Fruit fly (Drosophila melanogaster): ENCODE results near the gene CG15535.

CG15535 gene

dm6 chr3R:30431258-30432114 is 7.8 kb upstream of the CG15535 start, which contains the start of gene CG15534:
Gene CG15534 (plus strand): TSS chr3R:30432064.
- TF ChIP-seq CG34367 (tag; optimal IDR thresholded peaks at IDR 0.05): no peak
- no peak for TF ChIP-seq CG17806 (tag; optimal IDR thresholded peaks at IDR 0.05)
- TF ChIP-seq CG9948 (tag; optimal IDR thresholded peaks at IDR 0.05): no peak
- TF ChIP-seq Pif1A (GFP tag; optimal IDR thresholded peaks at IDR 0.05): no peak
- TF ChIP-seq Ets98B (GFP tag; IDR thresholded peaks at IDR 0.05): no peak
- no peak for TF ChIP-seq CG13204 (GFP tag; optimal IDR thresholded peaks at IDR 0.05)
- no peak for TF ChIP-seq CG8301 (tag; optimal IDR thresholded peaks at IDR 0.05)
- no peak for TF ChIP-seq EcR (GFP tag; optimal IDR thresholded peaks at IDR 0.05)
- TF ChIP-seq fd96Ca (GFP tag; IDR thresholded peaks at IDR 0.05): no peak
- TF ChIP-seq D1 (tag; optimal IDR thresholded peaks at IDR 0.05): no peak

dm6 chr3R:30428459-30428858 is 4.7 kb upstream of the CG15535 start, which contains the start of gene CG15533:
Gene CG15533 (plus strand): TSS chr3R:30428820.
- no peak for TF ChIP-seq fd96Ca (GFP tag; IDR thresholded peaks at IDR 0.05)
- TF ChIP-seq Snoo (tag; optimal IDR thresholded peaks at IDR 0.05): no peak
- TF ChIP-seq Pif1B (GFP tag; optimal IDR thresholded peaks at IDR 0.05): no peak
- TF ChIP-seq D1 (tag; optimal IDR thresholded peaks at IDR 0.05): no peak
- no peak for TF ChIP-seq CG4496 (GFP tag; IDR thresholded peaks at IDR 0.05)
- TF ChIP-seq CG34367 (tag; optimal IDR thresholded peaks at IDR 0.05): no peak
- TF ChIP-seq CG15710 (tag; optimal IDR thresholded peaks at IDR 0.05): no peak
- TF ChIP-seq CG8159 (tag; optimal IDR thresholded peaks at IDR 0.05): no peak
- TF ChIP-seq CG10348 (GFP tag; IDR thresholded peaks at IDR 0.05): no peak
- TF ChIP-seq gl (tag; optimal IDR thresholded peaks at IDR 0.05): no peak
- TF ChIP-seq CG12605 (GFP tag; IDR thresholded peaks at IDR 0.05): no peak

dm6 chr3R:30427805-30428359 is 4.2 kb upstream of the CG15535 start, which contains the start of gene CG2218:
Gene CG2218 (minus strand): TSS chr3R:30428276.
- no peak for TF ChIP-seq CG8159 (tag; optimal IDR thresholded peaks at IDR 0.05)
- TF ChIP-seq CG14655 (GFP tag; optimal IDR thresholded peaks at IDR 0.05): no peak
- no peak for TF ChIP-seq CG10348 (GFP tag; IDR thresholded peaks at IDR 0.05)
- no peak for TF ChIP-seq Pif1B (GFP tag; optimal IDR thresholded peaks at IDR 0.05)
- TF ChIP-seq Snoo (tag; optimal IDR thresholded peaks at IDR 0.05): no peak
- TF ChIP-seq rn (GFP tag; IDR thresholded peaks at IDR 0.05): no peak
- TF ChIP-seq Pif1A (GFP tag; optimal IDR thresholded peaks at IDR 0.05): no peak
- TF ChIP-seq fd96Ca (GFP tag; IDR thresholded peaks at IDR 0.05): no peak
- no peak for TF ChIP-seq CG9948 (tag; optimal IDR thresholded peaks at IDR 0.05)
- no peak for TF ChIP-seq CG34367 (tag; optimal IDR thresholded peaks at IDR 0.05)
- no peak for TF ChIP-seq EcR (GFP tag; optimal IDR thresholded peaks at IDR 0.05)
- TF ChIP-seq CG8301 (tag; optimal IDR thresholded peaks at IDR 0.05): no peak
- TF ChIP-seq CG4496 (GFP tag; IDR thresholded peaks at IDR 0.05): peak; percentile 64; the same call in 2 of the 3 replicates
- no peak for TF ChIP-seq CG15710 (tag; optimal IDR thresholded peaks at IDR 0.05)
- no peak for TF ChIP-seq CG32121 (GFP tag; IDR thresholded peaks at IDR 0.05)
- TF ChIP-seq D1 (tag; optimal IDR thresholded peaks at IDR 0.05): no peak
- TF ChIP-seq gl (tag; optimal IDR thresholded peaks at IDR 0.05): peak; percentile 42

DNA sequence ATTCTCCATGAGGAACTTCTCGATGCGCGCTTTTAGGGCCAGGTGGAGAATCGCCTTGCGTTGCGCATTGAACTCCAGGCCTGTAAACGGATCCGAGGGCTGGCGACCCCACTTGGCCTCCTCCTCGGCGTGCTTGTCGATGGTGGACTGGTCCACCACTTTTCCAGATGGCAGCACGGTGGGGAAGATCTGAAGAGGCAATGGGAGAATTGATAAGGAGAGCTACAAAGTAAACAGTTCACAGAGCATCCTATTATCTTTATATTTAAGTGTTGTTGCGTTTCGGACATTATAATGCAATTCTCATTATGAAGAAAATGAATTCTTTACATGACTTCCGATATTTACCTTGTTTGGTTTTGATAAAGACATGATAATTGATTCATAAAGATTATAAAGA is 2.9 kb upstream of the CG15535 start:
- TF ChIP-seq CG15710 (tag; optimal IDR thresholded peaks at IDR 0.05): no peak
- TF ChIP-seq D1 (tag; optimal IDR thresholded peaks at IDR 0.05): no peak
- no peak for TF ChIP-seq CG8159 (tag; optimal IDR thresholded peaks at IDR 0.05)
- TF ChIP-seq CG8301 (tag; optimal IDR thresholded peaks at IDR 0.05): no peak
- no peak for TF ChIP-seq Snoo (tag; optimal IDR thresholded peaks at IDR 0.05)
- no peak for TF ChIP-seq gl (tag; optimal IDR thresholded peaks at IDR 0.05)
- no peak for TF ChIP-seq CG34367 (tag; optimal IDR thresholded peaks at IDR 0.05)
- no peak for TF ChIP-seq CG12605 (GFP tag; IDR thresholded peaks at IDR 0.05)
- no peak for TF ChIP-seq Ets98B (GFP tag; IDR thresholded peaks at IDR 0.05)
- no peak for TF ChIP-seq EcR (GFP tag; optimal IDR thresholded peaks at IDR 0.05)
- TF ChIP-seq CG10348 (GFP tag; IDR thresholded peaks at IDR 0.05): no peak
- no peak for TF ChIP-seq CG9948 (tag; optimal IDR thresholded peaks at IDR 0.05)
- TF ChIP-seq CG4496 (GFP tag; IDR thresholded peaks at IDR 0.05): no peak
- TF ChIP-seq CG17806 (tag; optimal IDR thresholded peaks at IDR 0.05): no peak
- TF ChIP-seq Pif1A (GFP tag; optimal IDR thresholded peaks at IDR 0.05): no peak
- TF ChIP-seq CG13204 (GFP tag; optimal IDR thresholded peaks at IDR 0.05): no peak
- no peak for TF ChIP-seq CG14655 (GFP tag; optimal IDR thresholded peaks at IDR 0.05)

dm6 chr3R:30425622-30426021 is 1.9 kb upstream of the CG15535 start:
- TF ChIP-seq fd96Ca (GFP tag; IDR thresholded peaks at IDR 0.05) (no peak), gl (tag; optimal IDR thresholded peaks at IDR 0.05) (no peak), Pif1B (GFP tag; optimal IDR thresholded peaks at IDR 0.05) (no peak), CG34367 (tag; optimal IDR thresholded peaks at IDR 0.05) (no peak), Pif1A (GFP tag; optimal IDR thresholded peaks at IDR 0.05) (no peak), CG15710 (tag; optimal IDR thresholded peaks at IDR 0.05) (no peak), CG8159 (tag; optimal IDR thresholded peaks at IDR 0.05) (no peak), rn (GFP tag; IDR thresholded peaks at IDR 0.05) (no peak), CG14655 (GFP tag; optimal IDR thresholded peaks at IDR 0.05) (no peak), CG13204 (GFP tag; optimal IDR thresholded peaks at IDR 0.05) (no peak), Snoo (tag; optimal IDR thresholded peaks at IDR 0.05) (no peak), CG8301 (tag; optimal IDR thresholded peaks at IDR 0.05) (no peak), CG9948 (tag; optimal IDR thresholded peaks at IDR 0.05) (no peak), Ets98B (GFP tag; IDR thresholded peaks at IDR 0.05) (no peak), CG17806 (tag; optimal IDR thresholded peaks at IDR 0.05) (no peak)

Measured in whole organism, pupa.